Fruit fly (Drosophila melanogaster) whole organism, embryonic: ENCODE measurements around the gene VhaPPA1-2.

Experiments used
- ATbp ChIP-seq: fragments of 200-800 bp; sonication (Bioruptor generic); optimal IDR thresholded peaks from 2 replicates; lab custom pipeline; 2017; ENCODE audit warnings: missing biosample characterization, mild to moderate bottlenecking, missing genetic modification characterization, missing genetic modification reagents
- Bdp1 ChIP-seq: fragments of 200-800 bp; sonication (Bioruptor generic); optimal IDR thresholded peaks from 3 replicates; lab custom pipeline; 2016; ENCODE audit warnings: missing biosample characterization, missing genetic modification characterization
- CG10274 ChIP-seq: fragments of 200-800 bp; sonication (Bioruptor generic); optimal IDR thresholded peaks from 3 replicates; lab custom pipeline; 2017; ENCODE audit warnings: missing biosample characterization, mild to moderate bottlenecking, missing genetic modification characterization
- CG10543 ChIP-seq: fragments of 200-800 bp; sonication (Bioruptor generic); optimal IDR thresholded peaks from 3 replicates; lab custom pipeline; 2017; ENCODE audit warnings: missing biosample characterization, mild to moderate bottlenecking, missing genetic modification characterization, moderate library complexity
- CG11560 ChIP-seq: fragments of 200-800 bp; sonication (Bioruptor generic); IDR thresholded peaks from 3 replicates; pipeline ENCODE4 v1.3.6; 2022; ENCODE audit warnings: missing biosample characterization, missing genetic modification characterization
- CG12299 ChIP-seq: fragments of 200-800 bp; sonication (Bioruptor generic); optimal IDR thresholded peaks from 2 replicates; lab custom pipeline; 2018; ENCODE audit warnings: missing biosample characterization, mild to moderate bottlenecking, missing genetic modification characterization
- CG12744 ChIP-seq: fragments of 200-800 bp; sonication (Bioruptor generic); optimal IDR thresholded peaks from 2 replicates; lab custom pipeline; 2016; ENCODE audit warnings: missing biosample characterization, missing genetic modification characterization
- CG12942 ChIP-seq: fragments of 200-800 bp; sonication (Bioruptor generic); optimal IDR thresholded peaks from 3 replicates; lab custom pipeline; 2016; ENCODE audit warnings: missing biosample characterization, missing genetic modification characterization
- CG13123 ChIP-seq: fragments of 200-800 bp; sonication (Bioruptor generic); optimal IDR thresholded peaks from 2 replicates; lab custom pipeline; 2016; ENCODE audit warnings: missing biosample characterization, missing genetic modification characterization
- CG13894 ChIP-seq: fragments of 200-800 bp; sonication (Bioruptor generic); optimal IDR thresholded peaks from 3 replicates; lab custom pipeline; 2018; ENCODE audit warnings: missing biosample characterization, mild to moderate bottlenecking, missing genetic modification characterization, moderate library complexity
- CG15073 ChIP-seq: fragments of 200-800 bp; sonication (Bioruptor generic); optimal IDR thresholded peaks from 2 replicates; lab custom pipeline; 2016; ENCODE audit warnings: missing biosample characterization, missing genetic modification characterization
- CG1602 ChIP-seq: fragments of 200-800 bp; sonication (Bioruptor generic); optimal IDR thresholded peaks from 3 replicates; lab custom pipeline; 2016; ENCODE audit warnings: missing biosample characterization, missing genetic modification characterization
- CG3407 ChIP-seq: fragments of 200-800 bp; sonication (Bioruptor generic); optimal IDR thresholded peaks from 2 replicates; lab custom pipeline; 2018; ENCODE audit warnings: missing biosample characterization, mild to moderate bottlenecking, missing genetic modification characterization
- CG34224 ChIP-seq: fragments of 200-800 bp; sonication (Bioruptor generic); IDR thresholded peaks from 3 replicates; pipeline ENCODE4 v1.3.6; 2022; ENCODE audit warnings: missing biosample characterization, missing genetic modification characterization; ENCODE audit not compliant: partially characterized antibody
- CG4730 ChIP-seq: fragments of 200-800 bp; sonication (Bioruptor generic); IDR thresholded peaks from 2 replicates; pipeline ENCODE4 v1.3.6; 2022; ENCODE audit warnings: missing biosample characterization, missing genetic modification characterization
- CG6683 ChIP-seq: fragments of 200-800 bp; sonication (Bioruptor generic); optimal IDR thresholded peaks from 2 replicates; lab custom pipeline; 2017; ENCODE audit warnings: missing biosample characterization, mild to moderate bottlenecking, missing genetic modification characterization, missing genetic modification reagents
- CG7372 ChIP-seq: fragments of 200-800 bp; sonication (Bioruptor generic); IDR thresholded peaks from 2 replicates; pipeline ENCODE4 v1.3.6; 2022; ENCODE audit warnings: missing biosample characterization, missing genetic modification characterization
- CG8290 ChIP-seq, 3 experiments: fragments of 200-800 bp; sonication (Bioruptor generic); optimal IDR thresholded peaks; 2 replicates each; lab custom pipeline; 2016 to 2019; ENCODE audit warnings: missing biosample characterization in 3 of 3, missing genetic modification characterization in 3 of 3, mild to moderate bottlenecking in 2 of 3, moderate library complexity in 1 of 3
- CG8765 ChIP-seq: fragments of 200-800 bp; sonication (Bioruptor generic); IDR thresholded peaks from 2 replicates; pipeline ENCODE4 v1.3.6; 2022; ENCODE audit warnings: missing biosample characterization, missing genetic modification characterization
- D19B ChIP-seq: fragments of 200-800 bp; sonication (Bioruptor generic); optimal IDR thresholded peaks from 2 replicates; lab custom pipeline; 2017; ENCODE audit warnings: missing biosample characterization, mild to moderate bottlenecking, missing genetic modification characterization
- Dbx ChIP-seq: fragments of 200-800 bp; sonication (Bioruptor generic); IDR thresholded peaks from 3 replicates; pipeline ENCODE4 v1.3.6; 2022; ENCODE audit warnings: missing biosample characterization, missing genetic modification characterization
- Dek ChIP-seq: fragments of 200-800 bp; sonication (Bioruptor generic); optimal IDR thresholded peaks from 3 replicates; lab custom pipeline; 2019; ENCODE audit warnings: missing biosample characterization, mild to moderate bottlenecking, missing genetic modification characterization, moderate library complexity
- Fer1 ChIP-seq: fragments of 200-800 bp; sonication (Bioruptor generic); optimal IDR thresholded peaks from 2 replicates; lab custom pipeline; 2017; ENCODE audit warnings: missing biosample characterization, mild to moderate bottlenecking, missing genetic modification characterization
- GATAe ChIP-seq: fragments of 200-800 bp; sonication (Bioruptor generic); conservative IDR thresholded peaks from 2 replicates; pipeline ENCODE4 v1.3.6; 2022; ENCODE audit warnings: missing biosample characterization, missing genetic modification characterization
- Gsc ChIP-seq: fragments of 200-800 bp; sonication (Bioruptor generic); IDR thresholded peaks from 2 replicates; pipeline ENCODE4 v1.3.6; 2022; ENCODE audit warnings: missing biosample characterization, missing genetic modification characterization
- Gug ChIP-seq: fragments of 200-800 bp; sonication (Bioruptor generic); IDR thresholded peaks from 4 replicates; pipeline ENCODE4 v1.3.6; 2022; ENCODE audit warnings: missing biosample characterization, missing genetic modification characterization
- HLHmδ ChIP-seq: fragments of 200-800 bp; sonication (Bioruptor generic); optimal IDR thresholded peaks from 2 replicates; lab custom pipeline; 2018; ENCODE audit warnings: missing biosample characterization, mild to moderate bottlenecking, missing genetic modification characterization, moderate library complexity
- Lpt ChIP-seq: fragments of >200 bp; optimal IDR thresholded peaks from 2 replicates; lab custom pipeline; 2018; ENCODE audit warnings: missing biosample characterization, missing genetic modification characterization
- Mad ChIP-seq: fragments of 200-800 bp; sonication (Bioruptor generic); optimal IDR thresholded peaks from 2 replicates; lab custom pipeline; 2016; ENCODE audit warnings: missing biosample characterization, missing genetic modification characterization
- Mrtf ChIP-seq: fragments of 200-800 bp; sonication (Bioruptor generic); IDR thresholded peaks from 3 replicates; pipeline ENCODE4 v1.3.6; 2022; ENCODE audit warnings: missing biosample characterization, missing genetic modification characterization
- Nf-YB ChIP-seq: fragments of 200-800 bp; sonication (Bioruptor generic); optimal IDR thresholded peaks from 3 replicates; lab custom pipeline; 2019; ENCODE audit warnings: missing biosample characterization, mild to moderate bottlenecking, missing genetic modification characterization, moderate library complexity
- NfI ChIP-seq: fragments of 200-800 bp; sonication (Bioruptor generic); optimal IDR thresholded peaks from 3 replicates; lab custom pipeline; 2018; ENCODE audit warnings: missing biosample characterization, mild to moderate bottlenecking, missing genetic modification characterization, moderate library complexity
- Pdp1 ChIP-seq, 2 experiments: fragments of 200-800 bp; sonication (Bioruptor generic); optimal IDR thresholded peaks; 3 replicates each; lab custom pipeline; 2016; ENCODE audit warnings: missing biosample characterization in 2 of 2, missing genetic modification characterization in 2 of 2, mild to moderate bottlenecking in 1 of 2, moderate library complexity in 1 of 2
- Sry-δ ChIP-seq: fragments of 200-800 bp; sonication (Bioruptor generic); optimal IDR thresholded peaks from 2 replicates; lab custom pipeline; 2016; ENCODE audit warnings: missing biosample characterization, missing genetic modification characterization
- Stat92E ChIP-seq, 3 experiments: fragments of >200 bp in 2 of 3; fragments of 200-800 bp in 1 of 3; sonication (Bioruptor generic) in 1 of 3; optimal IDR thresholded peaks; 2 replicates each; lab custom pipeline; 2017 to 2019; ENCODE audit warnings: missing biosample characterization in 3 of 3, missing genetic modification characterization in 3 of 3, mild to moderate bottlenecking in 1 of 3, moderate library complexity in 1 of 3
- Taf1 ChIP-seq: fragments of 200-800 bp; sonication (Bioruptor generic); IDR thresholded peaks from 2 replicates; pipeline ENCODE4 v1.3.6; 2022; ENCODE audit warnings: missing biosample characterization, missing genetic modification characterization
- amos ChIP-seq: fragments of 200-800 bp; sonication (Bioruptor generic); IDR thresholded peaks from 2 replicates; pipeline ENCODE4 v1.3.6; 2022; ENCODE audit warnings: missing biosample characterization, missing genetic modification characterization; ENCODE audit not compliant: partially characterized antibody
- bab2 ChIP-seq: fragments of 200-800 bp; sonication (Bioruptor generic); optimal IDR thresholded peaks from 2 replicates; lab custom pipeline; 2016; ENCODE audit warnings: missing biosample characterization, missing genetic modification characterization
- caup ChIP-seq: fragments of 200-800 bp; sonication (Bioruptor generic); optimal IDR thresholded peaks from 3 replicates; lab custom pipeline; 2017; ENCODE audit warnings: missing biosample characterization, mild to moderate bottlenecking, missing genetic modification characterization, moderate library complexity; ENCODE audit not compliant: severe bottlenecking
- chif ChIP-seq, 2 experiments: fragments of 200-800 bp; sonication (Bioruptor generic); optimal IDR thresholded peaks; 3 replicates each; lab custom pipeline; 2016; ENCODE audit warnings: missing biosample characterization in 2 of 2, missing genetic modification characterization in 2 of 2
- chinmo ChIP-seq: fragments of 200-800 bp; sonication (Bioruptor generic); IDR thresholded peaks from 4 replicates; pipeline ENCODE4 v1.3.6; 2022; ENCODE audit warnings: missing biosample characterization, missing genetic modification characterization; ENCODE audit not compliant: partially characterized antibody
- fd64A ChIP-seq: fragments of 200-800 bp; sonication (Bioruptor generic); optimal IDR thresholded peaks from 3 replicates; lab custom pipeline; 2018; ENCODE audit warnings: missing biosample characterization, mild to moderate bottlenecking, missing genetic modification characterization
- ham ChIP-seq: fragments of 200-800 bp; sonication (Bioruptor generic); IDR thresholded peaks from 2 replicates; pipeline ENCODE4 v1.3.6; 2022; ENCODE audit warnings: missing biosample characterization, missing genetic modification characterization
- lov ChIP-seq, 2 experiments: fragments of 200-800 bp in 1 of 2; fragments of >200 bp in 1 of 2; sonication (Bioruptor generic) in 1 of 2; IDR thresholded peaks in 1 of 2; optimal IDR thresholded peaks in 1 of 2; 2 replicates in 1 of 2; 3 replicates in 1 of 2; pipeline versions ENCODE4 v1.3.6 to Lab custom; 2017 to 2022; ENCODE audit warnings: missing biosample characterization in 1 of 2, missing genetic modification characterization in 1 of 2
- psq ChIP-seq: fragments of 200-800 bp; sonication (Bioruptor generic); optimal IDR thresholded peaks from 2 replicates; lab custom pipeline; 2017; ENCODE audit warnings: missing biosample characterization, missing genetic modification characterization
- ro ChIP-seq: fragments of 200-800 bp; sonication (Bioruptor generic); IDR thresholded peaks from 2 replicates; pipeline ENCODE4 v1.3.6; 2022; ENCODE audit warnings: missing biosample characterization, missing genetic modification characterization
- sqz ChIP-seq: fragments of 200-800 bp; sonication (Bioruptor generic); optimal IDR thresholded peaks from 3 replicates; lab custom pipeline; 2018; ENCODE audit warnings: missing biosample characterization, mild to moderate bottlenecking, missing genetic modification characterization
- tgo ChIP-seq: fragments of 200-800 bp; sonication (Bioruptor generic); IDR thresholded peaks from 3 replicates; pipeline ENCODE4 v1.3.6; 2022; ENCODE audit warnings: missing biosample characterization, missing genetic modification characterization
- yki ChIP-seq: fragments of >200 bp; optimal IDR thresholded peaks from 3 replicates; lab custom pipeline; 2018

The VhaPPA1-2 gene

dm6 chr3R:14890064-14890709, 9.9 kb downstream of the VhaPPA1-2 start, which contains the start of the genes CycC and UQCR-C1 (continued):
- no peak for TF ChIP-seq fd64A (GFP tag; lab: Kevin White, UChicago)
- no peak for TF ChIP-seq caup (GFP tag; lab: Kevin White, UChicago)
- peak in 1 of 2 experiments; percentile 98 for TF ChIP-seq Pdp1 (GFP tag; optimal IDR thresholded peaks at IDR 0.05; lab: Kevin White, UChicago)
- no peak for TF ChIP-seq CG10543
- peak; percentile 19; the same call in 1 of the 2 replicates for TF ChIP-seq amos (GFP tag; lab: Robert Waterston, UW)
- no peak for TF ChIP-seq CG15073
- TF ChIP-seq CG34224 (GFP tag; lab: Robert Waterston, UW), result 0 out of 3 replicates have a peak, but pooled peaks have one; percentile 31
- no peak for TF ChIP-seq Mrtf (GFP tag; lab: Robert Waterston, UW)
- no peak for TF ChIP-seq Gug (GFP tag; lab: Robert Waterston, UW)
- no peak for TF ChIP-seq ham (GFP tag; lab: Robert Waterston, UW)
- 0 out of 4 replicates have a peak, but pooled peaks have one; percentile 42 for TF ChIP-seq chinmo (GFP tag; lab: Robert Waterston, UW)
- TF ChIP-seq CG10274 (GFP tag; lab: Kevin White, UChicago), result no peak
- TF ChIP-seq CG12942 (GFP tag; lab: Kevin White, UChicago), result no peak
- no peak for TF ChIP-seq CG1602
- TF ChIP-seq CG4730 (GFP tag; lab: Robert Waterston, UW), result no peak
- no peak for TF ChIP-seq yki
- TF ChIP-seq Fer1, result peak; percentile 34
- TF ChIP-seq CG7372, result no peak
- TF ChIP-seq Mad (GFP tag; lab: Kevin White, UChicago), result no peak
- no peak for TF ChIP-seq lov (optimal IDR thresholded peaks at IDR 0.05; lab: Kevin White, UChicago)
- TF ChIP-seq lov (GFP tag; IDR thresholded peaks at IDR 0.05; lab: Robert Waterston, UW), result no peak
- TF ChIP-seq CG6683 (GFP tag; lab: Kevin White, UChicago), result no peak
- no peak for TF ChIP-seq Sry-δ (GFP tag; lab: Kevin White, UChicago)
- no peak for TF ChIP-seq D19B (GFP tag; lab: Kevin White, UChicago)
- TF ChIP-seq CG13123 (GFP tag; lab: Kevin White, UChicago), result no peak
- no peak for TF ChIP-seq Gsc (GFP tag; lab: Robert Waterston, UW)
- no peak for TF ChIP-seq ATbp (GFP tag; lab: Kevin White, UChicago)
- no peak for TF ChIP-seq chif (GFP tag; optimal IDR thresholded peaks at IDR 0.05; lab: Kevin White, UChicago)
- TF ChIP-seq Dbx (GFP tag; lab: Robert Waterston, UW), result no peak
- TF ChIP-seq CG3407, result no peak
- no peak for TF ChIP-seq CG8290 (GFP tag; optimal IDR thresholded peaks at IDR 0.05; lab: Kevin White, UChicago)
- TF ChIP-seq CG8290 (tag; optimal IDR thresholded peaks at IDR 0.05; lab: Kevin White, UChicago), result no peak
- TF ChIP-seq HLHmδ, result peak; percentile 38
- TF ChIP-seq CG11560, result no peak
- TF ChIP-seq Taf1 (GFP tag; lab: Robert Waterston, UW), result no peak
- no peak for TF ChIP-seq Nf-YB (GFP tag; lab: Kevin White, UChicago)
- no peak for TF ChIP-seq Bdp1 (GFP tag; lab: Kevin White, UChicago)
- no peak for TF ChIP-seq NfI (GFP tag; lab: Kevin White, UChicago)
- TF ChIP-seq sqz (GFP tag; lab: Kevin White, UChicago), result no peak
- no peak for TF ChIP-seq CG12299 (tag; lab: Kevin White, UChicago)
- no peak for TF ChIP-seq CG13894 (tag; lab: Kevin White, UChicago)
- no peak for TF ChIP-seq CG8765 (GFP tag; lab: Robert Waterston, UW)
- no peak for TF ChIP-seq bab2 (GFP tag; lab: Kevin White, UChicago)
- TF ChIP-seq GATAe (GFP tag; lab: Robert Waterston, UW), result no peak
- no peak for TF ChIP-seq psq
- no peak for TF ChIP-seq Dek
- no peak for TF ChIP-seq ro (GFP tag; lab: Robert Waterston, UW)
- TF ChIP-seq tgo (GFP tag; lab: Robert Waterston, UW), result no peak
- no peak for TF ChIP-seq Stat92E (GFP tag; optimal IDR thresholded peaks at IDR 0.05; lab: Kevin White, UChicago)
- no peak for TF ChIP-seq Lpt
- no peak for TF ChIP-seq CG12744 (GFP tag; lab: Kevin White, UChicago)
